Fruit fly (Drosophila melanogaster) whole organism, embryonic: Measurements from ENCODE around the gene Ube3a.
A peak's percentile ranks its signal among the peaks of the same experiment; 100 is the strongest.

ENCODE experiments used
- BEAF-32 ChIP-seq: fragments of 200-800 bp; sonication (Bioruptor generic); optimal IDR thresholded peaks from 3 replicates; lab custom pipeline; 2017; ENCODE audit warnings: missing biosample characterization, missing genetic modification characterization, mild to moderate bottlenecking, moderate library complexity, missing genetic modification reagents
- Bdp1 ChIP-seq: fragments of 200-800 bp; sonication (Bioruptor generic); optimal IDR thresholded peaks from 3 replicates; lab custom pipeline; 2016; ENCODE audit warnings: missing biosample characterization, missing genetic modification characterization
- Bgb ChIP-seq: fragments of 200-800 bp; sonication (Bioruptor generic); IDR thresholded peaks from 2 replicates; pipeline ENCODE4 v1.3.6; 2022; ENCODE audit warnings: missing biosample characterization, missing genetic modification characterization; ENCODE audit not compliant: partially characterized antibody
- CG10147 ChIP-seq: fragments of 200-800 bp; sonication (Bioruptor generic); optimal IDR thresholded peaks from 2 replicates; lab custom pipeline; 2019; ENCODE audit warnings: missing biosample characterization, mild to moderate bottlenecking, missing genetic modification characterization, moderate library complexity
- CG10321 ChIP-seq: fragments of 200-800 bp; sonication (Bioruptor generic); IDR thresholded peaks from 2 replicates; pipeline ENCODE4 v1.3.6; 2022; ENCODE audit warnings: missing biosample characterization, missing genetic modification characterization
- CG10431 ChIP-seq: fragments of 200-800 bp; sonication (Bioruptor generic); optimal IDR thresholded peaks from 3 replicates; lab custom pipeline; 2018; ENCODE audit warnings: missing biosample characterization, mild to moderate bottlenecking, missing genetic modification characterization
- CG12744 ChIP-seq: fragments of 200-800 bp; sonication (Bioruptor generic); optimal IDR thresholded peaks from 2 replicates; lab custom pipeline; 2016; ENCODE audit warnings: missing biosample characterization, missing genetic modification characterization
- CG12769 ChIP-seq: fragments of 200-800 bp; sonication (Bioruptor generic); optimal IDR thresholded peaks from 2 replicates; lab custom pipeline; 2019; ENCODE audit warnings: missing biosample characterization, mild to moderate bottlenecking, missing genetic modification characterization, moderate library complexity
- CG15479 ChIP-seq: fragments of 200-800 bp; sonication (Bioruptor generic); optimal IDR thresholded peaks from 3 replicates; lab custom pipeline; 2019; ENCODE audit warnings: missing biosample characterization, mild to moderate bottlenecking, missing genetic modification characterization, moderate library complexity
- CG17829 ChIP-seq: fragments of 200-800 bp; optimal IDR thresholded peaks from 2 replicates; lab custom pipeline; 2019; ENCODE audit warnings: missing biosample characterization, mild to moderate bottlenecking, missing genetic modification characterization, moderate library complexity
- CG1792 ChIP-seq: fragments of 200-800 bp; sonication (Bioruptor generic); optimal IDR thresholded peaks from 2 replicates; lab custom pipeline; 2016; ENCODE audit warnings: missing biosample characterization, missing genetic modification characterization
- CG18599 ChIP-seq: fragments of 200-800 bp; sonication (Bioruptor generic); optimal IDR thresholded peaks from 3 replicates; lab custom pipeline; 2017; ENCODE audit warnings: missing biosample characterization, missing genetic modification characterization, mild to moderate bottlenecking, moderate library complexity, missing genetic modification reagents
- CG2120 ChIP-seq: fragments of 200-800 bp; sonication (Bioruptor generic); optimal IDR thresholded peaks from 3 replicates; lab custom pipeline; 2016; ENCODE audit warnings: missing biosample characterization, missing genetic modification characterization
- CG32532 ChIP-seq: fragments of 200-800 bp; sonication (Bioruptor generic); IDR thresholded peaks from 2 replicates; pipeline ENCODE4 v1.3.6; 2022; ENCODE audit warnings: missing biosample characterization, missing genetic modification characterization
- CG3995 ChIP-seq: fragments of 200-800 bp; sonication (Bioruptor generic); optimal IDR thresholded peaks from 3 replicates; lab custom pipeline; 2016; ENCODE audit warnings: missing biosample characterization, missing genetic modification characterization
- CG4360 ChIP-seq: fragments of 200-800 bp; sonication (Bioruptor generic); IDR thresholded peaks from 2 replicates; pipeline ENCODE4 v1.3.6; 2022; ENCODE audit warnings: missing biosample characterization, missing genetic modification characterization
- CG7786 ChIP-seq: fragments of 200-800 bp; sonication (Bioruptor generic); optimal IDR thresholded peaks from 2 replicates; lab custom pipeline; 2016; ENCODE audit warnings: missing biosample characterization, missing genetic modification characterization
- CG8290 ChIP-seq, 3 experiments: fragments of 200-800 bp; sonication (Bioruptor generic); optimal IDR thresholded peaks; 2 replicates each; lab custom pipeline; 2016 to 2019; ENCODE audit warnings: missing biosample characterization in 3 of 3, missing genetic modification characterization in 3 of 3, mild to moderate bottlenecking in 2 of 3, moderate library complexity in 1 of 3
- CG8478 ChIP-seq: fragments of >200 bp; optimal IDR thresholded peaks from 2 replicates; lab custom pipeline; 2018
- Chrac-16 ChIP-seq: fragments of 200-800 bp; sonication (Bioruptor generic); optimal IDR thresholded peaks from 3 replicates; lab custom pipeline; 2016; ENCODE audit warnings: missing biosample characterization, missing genetic modification characterization
- Dbx ChIP-seq: fragments of 200-800 bp; sonication (Bioruptor generic); IDR thresholded peaks from 3 replicates; pipeline ENCODE4 v1.3.6; 2022; ENCODE audit warnings: missing biosample characterization, missing genetic modification characterization
- E2f1 ChIP-seq: fragments of 200-800 bp; sonication (Bioruptor generic); IDR thresholded peaks from 2 replicates; pipeline ENCODE4 v1.3.6; 2022; ENCODE audit warnings: missing biosample characterization, missing genetic modification characterization
- Ets65A ChIP-seq: fragments of 200-800 bp; sonication (Bioruptor generic); peaks from one replicate; lab custom pipeline; 2016; ENCODE audit warnings: missing biosample characterization, missing genetic modification characterization
- Fer2 ChIP-seq: fragments of 200-800 bp; sonication (Bioruptor generic); optimal IDR thresholded peaks from 2 replicates; lab custom pipeline; 2018; ENCODE audit warnings: missing biosample characterization, mild to moderate bottlenecking, missing genetic modification characterization, moderate library complexity
- H15 ChIP-seq: fragments of 200-800 bp; sonication (Bioruptor generic); IDR thresholded peaks from 3 replicates; pipeline ENCODE4 v1.3.6; 2022; ENCODE audit warnings: missing biosample characterization, missing genetic modification characterization
- H2.0 ChIP-seq: fragments of 200-800 bp; sonication (Bioruptor generic); IDR thresholded peaks from 2 replicates; pipeline ENCODE4 v1.3.6; 2022; ENCODE audit warnings: missing biosample characterization, missing genetic modification characterization
- Hr3 ChIP-seq: fragments of 200-800 bp; sonication (Bioruptor generic); optimal IDR thresholded peaks from 3 replicates; lab custom pipeline; 2016; ENCODE audit warnings: missing biosample characterization, missing genetic modification characterization
- Hr39 ChIP-seq: fragments of >200 bp; optimal IDR thresholded peaks from 2 replicates; lab custom pipeline; 2017
- Lim3 ChIP-seq: fragments of 200-800 bp; sonication (Bioruptor generic); IDR thresholded peaks from 2 replicates; pipeline ENCODE4 v1.3.6; 2022; ENCODE audit warnings: missing biosample characterization, missing genetic modification characterization
- Med ChIP-seq: fragments of 200-800 bp; sonication (Bioruptor generic); peaks from one replicate; lab custom pipeline; 2016; ENCODE audit warnings: missing biosample characterization, missing genetic modification characterization, mild to moderate bottlenecking, inconsistent platforms, moderate library complexity
- abd-A ChIP-seq: fragments of 200-800 bp; sonication (Bioruptor generic); optimal IDR thresholded peaks from 3 replicates; lab custom pipeline; 2019; ENCODE audit warnings: missing biosample characterization, mild to moderate bottlenecking, missing genetic modification characterization, moderate library complexity
- amos ChIP-seq: fragments of 200-800 bp; sonication (Bioruptor generic); IDR thresholded peaks from 2 replicates; pipeline ENCODE4 v1.3.6; 2022; ENCODE audit warnings: missing biosample characterization, missing genetic modification characterization; ENCODE audit not compliant: partially characterized antibody
- chm ChIP-seq: fragments of 200-800 bp; sonication (Bioruptor generic); IDR thresholded peaks from 2 replicates; pipeline ENCODE4 v1.3.6; 2022; ENCODE audit warnings: missing biosample characterization, missing genetic modification characterization
- da ChIP-seq: fragments of 200-800 bp; sonication (Bioruptor generic); optimal IDR thresholded peaks from 2 replicates; lab custom pipeline; 2016; ENCODE audit warnings: missing biosample characterization, missing genetic modification characterization
- eyg ChIP-seq: fragments of 200-800 bp; sonication (Bioruptor generic); optimal IDR thresholded peaks from 3 replicates; lab custom pipeline; 2016; ENCODE audit warnings: missing biosample characterization, missing genetic modification characterization
- gt ChIP-seq: fragments of 200-800 bp; sonication (Bioruptor generic); IDR thresholded peaks from 2 replicates; pipeline ENCODE4 v1.3.6; 2022; ENCODE audit warnings: missing biosample characterization, missing genetic modification characterization
- lilli ChIP-seq: fragments of 200-800 bp; sonication (Bioruptor generic); optimal IDR thresholded peaks from 3 replicates; lab custom pipeline; 2016; ENCODE audit warnings: missing biosample characterization, missing genetic modification characterization
- lov ChIP-seq, 2 experiments: fragments of 200-800 bp in 1 of 2; fragments of >200 bp in 1 of 2; sonication (Bioruptor generic) in 1 of 2; IDR thresholded peaks in 1 of 2; optimal IDR thresholded peaks in 1 of 2; 2 replicates in 1 of 2; 3 replicates in 1 of 2; pipeline versions ENCODE4 v1.3.6 to Lab custom; 2017 to 2022; ENCODE audit warnings: missing biosample characterization in 1 of 2, missing genetic modification characterization in 1 of 2
- otp ChIP-seq: fragments of 200-800 bp; sonication (Bioruptor generic); IDR thresholded peaks from 3 replicates; pipeline ENCODE4, ENCODE4 v1.3.6; 2022; ENCODE audit warnings: missing biosample characterization, missing genetic modification characterization
- sens ChIP-seq: fragments of 200-800 bp; sonication (Bioruptor generic); peaks from one replicate; lab custom pipeline; 2016; ENCODE audit warnings: missing biosample characterization, missing genetic modification characterization
- slp2 ChIP-seq: fragments of 200-800 bp; sonication (Bioruptor generic); optimal IDR thresholded peaks from 2 replicates; lab custom pipeline; 2016; ENCODE audit warnings: missing biosample characterization, missing genetic modification characterization
- toy ChIP-seq: fragments of 200-800 bp; sonication (Bioruptor generic); IDR thresholded peaks from 2 replicates; pipeline ENCODE4 v1.3.6; 2022; ENCODE audit warnings: missing biosample characterization, missing genetic modification characterization

Gene Ube3a

dm6 chr3L:11253690-11254243, 43.4 kb upstream of the Ube3a start:
- no peak for TF ChIP-seq CG10431 (GFP tag; lab: Kevin White, UChicago)
- TF ChIP-seq CG15479 (GFP tag; lab: Kevin White, UChicago), result peak; percentile 75
- no peak for TF ChIP-seq CG10147 (GFP tag; lab: Kevin White, UChicago)
- TF ChIP-seq Fer2 (tag; lab: Kevin White, UChicago), result no peak
- TF ChIP-seq Hr3 (GFP tag; lab: Kevin White, UChicago), result no peak
- TF ChIP-seq BEAF-32 (GFP tag; lab: Kevin White, UChicago), result no peak
- TF ChIP-seq Bgb (GFP tag; lab: Robert Waterston, UW), result 0 out of 2 replicates have a peak, but pooled peaks have one; percentile 32
- TF ChIP-seq gt (GFP tag; lab: Robert Waterston, UW), result no peak
- no peak for TF ChIP-seq CG17829 (tag; lab: Kevin White, UChicago)
- no peak for TF ChIP-seq H2.0
- TF ChIP-seq chm (GFP tag; lab: Robert Waterston, UW), result peak; percentile 72
- 0 out of 3 replicates have a peak, but pooled peaks have one; percentile 32 for TF ChIP-seq Dbx (GFP tag; lab: Robert Waterston, UW)
- TF ChIP-seq sens (GFP tag; lab: Kevin White, UChicago), result peak; percentile 21
- no peak for TF ChIP-seq CG1792 (GFP tag; lab: Kevin White, UChicago)
- peak; percentile 51 for TF ChIP-seq CG12769 (tag; lab: Kevin White, UChicago)
- peak; percentile 14 for TF ChIP-seq CG7786 (GFP tag; lab: Kevin White, UChicago)
- 0 out of 3 replicates have a peak, but pooled peaks have one; percentile 5 for TF ChIP-seq H15
- TF ChIP-seq E2f1 (GFP tag; lab: Robert Waterston, UW), result no peak
- no peak for TF ChIP-seq otp (GFP tag; lab: Robert Waterston, UW)
- peak; percentile 35 for TF ChIP-seq eyg (GFP tag; lab: Kevin White, UChicago)
- TF ChIP-seq toy (GFP tag; lab: Robert Waterston, UW), result 0 out of 2 replicates have a peak, but pooled peaks have one; percentile 30
- TF ChIP-seq CG8478, result peak; percentile 1
- TF ChIP-seq CG32532 (GFP tag; lab: Robert Waterston, UW), result 0 out of 2 replicates have a peak, but pooled peaks have one; percentile 27
- no peak for TF ChIP-seq Bdp1 (GFP tag; lab: Kevin White, UChicago)
- peak; percentile 90 for TF ChIP-seq Ets65A
- 0 out of 2 replicates have a peak, but pooled peaks have one; percentile 5 for TF ChIP-seq CG4360 (GFP tag; lab: Robert Waterston, UW)
- TF ChIP-seq CG8290 (GFP tag; optimal IDR thresholded peaks at IDR 0.05; lab: Kevin White, UChicago), result no peak
- TF ChIP-seq CG8290 (tag; optimal IDR thresholded peaks at IDR 0.05; lab: Kevin White, UChicago), result peak in 1 of 2 experiments; percentile 27
- no peak for TF ChIP-seq Lim3 (GFP tag; lab: Robert Waterston, UW)
- TF ChIP-seq lov (optimal IDR thresholded peaks at IDR 0.05; lab: Kevin White, UChicago), result no peak
- TF ChIP-seq lov (GFP tag; IDR thresholded peaks at IDR 0.05; lab: Robert Waterston, UW), result 0 out of 3 replicates have a peak, but pooled peaks have one; percentile 21
- TF ChIP-seq Med (GFP tag; lab: Kevin White, UChicago), result peak; percentile 59
- no peak for TF ChIP-seq CG3995 (GFP tag; lab: Kevin White, UChicago)
- peak; percentile 19; the same call in 1 of the 2 replicates for TF ChIP-seq CG10321 (GFP tag; lab: Robert Waterston, UW)
- 0 out of 2 replicates have a peak, but pooled peaks have one; percentile 26 for TF ChIP-seq amos (GFP tag; lab: Robert Waterston, UW)
- peak; percentile 2 for TF ChIP-seq CG18599
- TF ChIP-seq da (GFP tag; lab: Kevin White, UChicago), result peak; percentile 21
- TF ChIP-seq lilli (GFP tag; lab: Kevin White, UChicago), result peak; percentile 35
- TF ChIP-seq slp2 (GFP tag; lab: Kevin White, UChicago), result no peak
- TF ChIP-seq CG2120, result no peak
- TF ChIP-seq CG12744 (GFP tag; lab: Kevin White, UChicago), result no peak
- no peak for TF ChIP-seq Hr39 (lab: Kevin White, UChicago)
- no peak for TF ChIP-seq Chrac-16 (GFP tag; lab: Kevin White, UChicago)
- TF ChIP-seq abd-A (tag; lab: Kevin White, UChicago), result no peak
